Fruit fly (Drosophila melanogaster) whole organism, embryonic: ENCODE results near the gene CG13898.

Source experiments
- Asciz ChIP-seq: fragments of 200-800 bp; sonication (Bioruptor generic); optimal IDR thresholded peaks from 2 replicates; lab custom pipeline; 2017; ENCODE audit warnings: missing biosample characterization, mild to moderate bottlenecking, missing genetic modification characterization, missing genetic modification reagents
- CG10267 ChIP-seq: fragments of 200-800 bp; sonication (Bioruptor generic); optimal IDR thresholded peaks from 2 replicates; lab custom pipeline; 2018; ENCODE audit warnings: missing biosample characterization, mild to moderate bottlenecking, missing genetic modification characterization, moderate library complexity
- CG10431 ChIP-seq: fragments of 200-800 bp; sonication (Bioruptor generic); optimal IDR thresholded peaks from 3 replicates; lab custom pipeline; 2018; ENCODE audit warnings: missing biosample characterization, mild to moderate bottlenecking, missing genetic modification characterization
- CG10654 ChIP-seq: fragments of 200-800 bp; sonication (Bioruptor generic); optimal IDR thresholded peaks from 2 replicates; lab custom pipeline; 2016; ENCODE audit warnings: missing biosample characterization, missing genetic modification characterization
- CG12236 ChIP-seq: fragments of 200-800 bp; sonication (Bioruptor generic); optimal IDR thresholded peaks from 2 replicates; lab custom pipeline; 2016; ENCODE audit warnings: missing biosample characterization, missing genetic modification characterization
- CG1602 ChIP-seq: fragments of 200-800 bp; sonication (Bioruptor generic); optimal IDR thresholded peaks from 3 replicates; lab custom pipeline; 2016; ENCODE audit warnings: missing biosample characterization, missing genetic modification characterization
- CG1647 ChIP-seq: fragments of 200-800 bp; sonication (Bioruptor generic); optimal IDR thresholded peaks from 3 replicates; lab custom pipeline; 2016; ENCODE audit warnings: missing biosample characterization, missing genetic modification characterization
- CG1832 ChIP-seq: fragments of 200-800 bp; sonication (Bioruptor generic); optimal IDR thresholded peaks from 2 replicates; lab custom pipeline; 2017; ENCODE audit warnings: missing biosample characterization, mild to moderate bottlenecking, missing genetic modification characterization, inconsistent platforms
- CG18599 ChIP-seq: fragments of 200-800 bp; sonication (Bioruptor generic); optimal IDR thresholded peaks from 3 replicates; lab custom pipeline; 2017; ENCODE audit warnings: missing biosample characterization, missing genetic modification characterization, mild to moderate bottlenecking, moderate library complexity, missing genetic modification reagents
- CG2678 ChIP-seq: fragments of 200-800 bp; sonication (Bioruptor generic); optimal IDR thresholded peaks from 3 replicates; lab custom pipeline; 2019; ENCODE audit warnings: missing biosample characterization, mild to moderate bottlenecking, missing genetic modification characterization, moderate library complexity
- CG30431 ChIP-seq: fragments of 200-800 bp; sonication (Bioruptor generic); optimal IDR thresholded peaks from 2 replicates; lab custom pipeline; 2017; ENCODE audit warnings: missing biosample characterization, missing genetic modification characterization
- CG31224 ChIP-seq: fragments of 200-800 bp; sonication (Bioruptor generic); IDR thresholded peaks from 2 replicates; pipeline ENCODE4 v1.3.6; 2022; ENCODE audit warnings: missing biosample characterization, missing genetic modification characterization
- CG31441 ChIP-seq: fragments of 200-800 bp; sonication (Bioruptor generic); IDR thresholded peaks from 2 replicates; pipeline ENCODE4 v1.3.6; 2022; ENCODE audit warnings: missing biosample characterization, missing genetic modification characterization
- CG5245 ChIP-seq: fragments of 200-800 bp; sonication (Bioruptor generic); optimal IDR thresholded peaks from 3 replicates; lab custom pipeline; 2016; ENCODE audit warnings: missing biosample characterization, missing genetic modification characterization
- CG6175 ChIP-seq: fragments of 200-800 bp; sonication (Bioruptor generic); IDR thresholded peaks from 3 replicates; pipeline ENCODE4 v1.3.6; 2022; ENCODE audit warnings: missing biosample characterization, missing genetic modification characterization
- CG7271 ChIP-seq: fragments of 200-800 bp; sonication (Bioruptor generic); optimal IDR thresholded peaks from 2 replicates; lab custom pipeline; 2018; ENCODE audit warnings: missing biosample characterization, mild to moderate bottlenecking, missing genetic modification characterization, moderate library complexity
- CG7928 ChIP-seq: fragments of 200-800 bp; sonication (Bioruptor generic); optimal IDR thresholded peaks from 2 replicates; lab custom pipeline; 2017; ENCODE audit warnings: missing biosample characterization, mild to moderate bottlenecking, missing genetic modification characterization
- CG7963 ChIP-seq: fragments of 200-800 bp; sonication (Bioruptor generic); IDR thresholded peaks from 3 replicates; pipeline ENCODE4 v1.3.6; 2022; ENCODE audit warnings: missing biosample characterization, missing genetic modification characterization; ENCODE audit not compliant: partially characterized antibody
- CG8089 ChIP-seq: fragments of 200-800 bp; sonication (Bioruptor generic); optimal IDR thresholded peaks from 3 replicates; lab custom pipeline; 2016; ENCODE audit warnings: missing biosample characterization, missing genetic modification characterization
- CG8478 ChIP-seq: fragments of >200 bp; optimal IDR thresholded peaks from 2 replicates; lab custom pipeline; 2018
- CG9437 ChIP-seq: fragments of 200-800 bp; sonication (Bioruptor generic); optimal IDR thresholded peaks from 2 replicates; lab custom pipeline; 2018; ENCODE audit warnings: missing biosample characterization, mild to moderate bottlenecking, missing genetic modification characterization
- Elba2 ChIP-seq: fragments of 200-800 bp; sonication (Bioruptor generic); optimal IDR thresholded peaks from 3 replicates; lab custom pipeline; 2016; ENCODE audit warnings: missing biosample characterization, missing genetic modification characterization
- Hand ChIP-seq: fragments of 200-800 bp; sonication (Bioruptor generic); optimal IDR thresholded peaks from 2 replicates; lab custom pipeline; 2017; ENCODE audit warnings: mild to moderate bottlenecking, missing biosample characterization, missing genetic modification reagents, missing genetic modification characterization
- Hey ChIP-seq: fragments of 200-800 bp; sonication (Bioruptor generic); optimal IDR thresholded peaks from 3 replicates; lab custom pipeline; 2018; ENCODE audit warnings: missing biosample characterization, mild to moderate bottlenecking, missing genetic modification characterization
- HmgZ ChIP-seq: fragments of 200-800 bp; sonication (Bioruptor generic); optimal IDR thresholded peaks from 2 replicates; lab custom pipeline; 2018; ENCODE audit warnings: missing biosample characterization, mild to moderate bottlenecking, missing genetic modification characterization
- Kr ChIP-seq: fragments of 200-800 bp; sonication (Bioruptor generic); optimal IDR thresholded peaks from 2 replicates; lab custom pipeline; 2017; ENCODE audit warnings: missing biosample characterization, mild to moderate bottlenecking, missing genetic modification characterization
- Max ChIP-seq: fragments of 200-800 bp; sonication (Bioruptor generic); optimal IDR thresholded peaks from 2 replicates; lab custom pipeline; 2016; ENCODE audit warnings: missing biosample characterization, mild to moderate bottlenecking, missing genetic modification characterization
- Mes4 ChIP-seq: fragments of 200-800 bp; sonication (Bioruptor generic); optimal IDR thresholded peaks from 2 replicates; lab custom pipeline; 2016; ENCODE audit warnings: missing biosample characterization, missing genetic modification characterization
- Pdp1 ChIP-seq, 2 experiments: fragments of 200-800 bp; sonication (Bioruptor generic); optimal IDR thresholded peaks; 3 replicates each; lab custom pipeline; 2016; ENCODE audit warnings: missing biosample characterization in 2 of 2, missing genetic modification characterization in 2 of 2, mild to moderate bottlenecking in 1 of 2, moderate library complexity in 1 of 2
- Poxn ChIP-seq: fragments of 200-800 bp; sonication (Bioruptor generic); IDR thresholded peaks from 2 replicates; pipeline ENCODE4 v1.3.6; 2022; ENCODE audit warnings: missing biosample characterization, missing genetic modification characterization
- Sry-δ ChIP-seq: fragments of 200-800 bp; sonication (Bioruptor generic); optimal IDR thresholded peaks from 2 replicates; lab custom pipeline; 2016; ENCODE audit warnings: missing biosample characterization, missing genetic modification characterization
- Ssrp ChIP-seq: fragments of 200-800 bp; sonication (Bioruptor generic); optimal IDR thresholded peaks from 2 replicates; lab custom pipeline; 2018; ENCODE audit warnings: missing biosample characterization, mild to moderate bottlenecking, missing genetic modification characterization, moderate library complexity
- aop ChIP-seq: fragments of 200-800 bp; sonication (Bioruptor generic); IDR thresholded peaks from 2 replicates; pipeline ENCODE4 v1.3.6; 2022; ENCODE audit warnings: missing biosample characterization, missing genetic modification characterization
- ase ChIP-seq: fragments of 200-800 bp; sonication (Bioruptor generic); IDR thresholded peaks from 3 replicates; pipeline ENCODE4 v1.3.6; 2022; ENCODE audit warnings: missing biosample characterization, missing genetic modification characterization
- cato ChIP-seq: fragments of 200-800 bp; sonication (Bioruptor generic); optimal IDR thresholded peaks from 2 replicates; lab custom pipeline; 2016; ENCODE audit warnings: missing biosample characterization, missing genetic modification characterization, borderline replicate concordance
- dan ChIP-seq: fragments of 200-800 bp; sonication (Bioruptor generic); IDR thresholded peaks from 2 replicates; pipeline ENCODE4 v1.3.6; 2022; ENCODE audit warnings: missing biosample characterization, missing genetic modification characterization
- ems ChIP-seq: fragments of 200-800 bp; sonication (Bioruptor generic); optimal IDR thresholded peaks from 3 replicates; lab custom pipeline; 2016; ENCODE audit warnings: missing biosample characterization, missing genetic modification characterization
- fru ChIP-seq: fragments of >200 bp; optimal IDR thresholded peaks from 2 replicates; lab custom pipeline; 2017
- gcm ChIP-seq: fragments of 200-800 bp; sonication (Bioruptor generic); optimal IDR thresholded peaks from 2 replicates; lab custom pipeline; 2019; ENCODE audit warnings: missing biosample characterization, mild to moderate bottlenecking, missing genetic modification characterization, moderate library complexity
- gfzf ChIP-seq: fragments of 200-800 bp; sonication (Bioruptor generic); optimal IDR thresholded peaks from 2 replicates; lab custom pipeline; 2016; ENCODE audit warnings: missing biosample characterization, mild to moderate bottlenecking, missing genetic modification characterization, moderate library complexity
- her ChIP-seq: fragments of 200-800 bp; sonication (Bioruptor generic); optimal IDR thresholded peaks from 2 replicates; lab custom pipeline; 2016; ENCODE audit warnings: missing biosample characterization, missing genetic modification characterization
- lov ChIP-seq, 2 experiments: fragments of 200-800 bp in 1 of 2; fragments of >200 bp in 1 of 2; sonication (Bioruptor generic) in 1 of 2; IDR thresholded peaks in 1 of 2; optimal IDR thresholded peaks in 1 of 2; 2 replicates in 1 of 2; 3 replicates in 1 of 2; pipeline versions ENCODE4 v1.3.6 to Lab custom; 2017 to 2022; ENCODE audit warnings: missing biosample characterization in 1 of 2, missing genetic modification characterization in 1 of 2
- odd ChIP-seq: fragments of 200-800 bp; sonication (Bioruptor generic); optimal IDR thresholded peaks from 2 replicates; lab custom pipeline; 2017; ENCODE audit warnings: missing biosample characterization, mild to moderate bottlenecking, missing genetic modification characterization
- pfk ChIP-seq: fragments of 200-800 bp; sonication (Bioruptor generic); optimal IDR thresholded peaks from 2 replicates; lab custom pipeline; 2018; ENCODE audit warnings: missing biosample characterization, mild to moderate bottlenecking, missing genetic modification characterization, moderate library complexity
- pros ChIP-seq: fragments of 200-800 bp; sonication (Bioruptor generic); optimal IDR thresholded peaks from 3 replicates; lab custom pipeline; 2019; ENCODE audit warnings: missing biosample characterization, mild to moderate bottlenecking, missing genetic modification characterization, moderate library complexity
- repo ChIP-seq: fragments of 200-800 bp; sonication (Bioruptor generic); optimal IDR thresholded peaks from 2 replicates; lab custom pipeline; 2016; ENCODE audit warnings: missing biosample characterization, missing genetic modification characterization
- rib ChIP-seq: fragments of 200-800 bp; sonication (Bioruptor generic); IDR thresholded peaks from 2 replicates; pipeline ENCODE4 v1.3.6; 2022; ENCODE audit warnings: missing biosample characterization, missing genetic modification characterization
- scrt ChIP-seq: fragments of 200-800 bp; sonication (Bioruptor generic); optimal IDR thresholded peaks from 2 replicates; lab custom pipeline; 2018; ENCODE audit warnings: missing biosample characterization, mild to moderate bottlenecking, missing genetic modification characterization, moderate library complexity
- sob ChIP-seq: fragments of 200-800 bp; sonication (Bioruptor generic); IDR thresholded peaks from 2 replicates; pipeline ENCODE4 v1.3.6; 2022; ENCODE audit warnings: missing biosample characterization, missing genetic modification characterization
- stwl ChIP-seq: fragments of 200-800 bp; sonication (Bioruptor generic); optimal IDR thresholded peaks from 3 replicates; lab custom pipeline; 2018; ENCODE audit warnings: missing biosample characterization, mild to moderate bottlenecking, missing genetic modification characterization, moderate library complexity
- yki ChIP-seq: fragments of >200 bp; optimal IDR thresholded peaks from 3 replicates; lab custom pipeline; 2018

Gene CG13898

DNA sequence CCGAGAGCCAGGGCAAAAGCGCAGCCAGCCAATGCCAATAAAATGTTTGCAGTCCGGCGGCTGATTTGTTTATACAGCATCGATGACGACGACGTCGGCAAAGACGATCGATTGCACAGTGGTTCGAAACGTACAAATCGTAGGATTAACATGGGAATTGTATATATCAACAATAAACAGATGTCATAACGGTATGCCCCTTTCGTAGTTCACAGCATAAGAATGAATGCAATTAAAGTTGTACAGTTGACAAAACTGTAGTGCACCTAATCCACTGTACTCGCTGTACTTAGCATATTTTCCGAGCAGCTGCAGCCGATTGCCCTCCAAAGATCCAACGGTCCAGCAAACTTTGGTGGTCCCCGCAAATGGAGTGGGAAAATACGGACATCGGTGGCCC, 32.5 kb downstream of the CG13898 start (continued):
- TF ChIP-seq rib (GFP tag; lab: Robert Waterston, UW) (no peak), stwl (tag; lab: Kevin White, UChicago) (no peak), her (no peak), fru (no peak), CG6175 (GFP tag; lab: Robert Waterston, UW) (no peak), cato (GFP tag; lab: Kevin White, UChicago) (peak; percentile 35), CG31441 (GFP tag; lab: Robert Waterston, UW) (peak; percentile 70), CG10654 (GFP tag; lab: Kevin White, UChicago) (peak; percentile 47), Hey (tag; lab: Kevin White, UChicago) (no peak), Hand (no peak), sob (GFP tag; lab: Robert Waterston, UW) (peak; percentile 53; the same call in 1 of the 2 replicates), HmgZ (tag; lab: Kevin White, UChicago) (no peak), aop (GFP tag; lab: Robert Waterston, UW) (no peak), Ssrp (peak; percentile 64), Asciz (GFP tag; lab: Kevin White, UChicago) (peak; percentile 60), Mes4 (GFP tag; lab: Kevin White, UChicago) (peak; percentile 59), CG7271 (tag; lab: Kevin White, UChicago) (no peak), Sry-δ (GFP tag; lab: Kevin White, UChicago) (peak; percentile 19), lov (optimal IDR thresholded peaks at IDR 0.05; lab: Kevin White, UChicago) (no peak), lov (GFP tag; IDR thresholded peaks at IDR 0.05; lab: Robert Waterston, UW) (peak; percentile 40; the same call in 1 of the 3 replicates), CG12236 (GFP tag; lab: Kevin White, UChicago) (peak; percentile 4), Kr (GFP tag; lab: Kevin White, UChicago) (no peak), pros (no peak), repo (GFP tag; lab: Kevin White, UChicago) (no peak), odd (GFP tag; lab: Kevin White, UChicago) (peak; percentile 43), CG1832 (no peak), CG9437 (GFP tag; lab: Kevin White, UChicago) (peak; percentile 49), gfzf (GFP tag; lab: Kevin White, UChicago) (no peak), CG7963 (no peak), scrt (GFP tag; lab: Kevin White, UChicago) (peak; percentile 27), CG1602 (GFP tag; lab: Kevin White, UChicago) (peak; percentile 31), yki (lab: Kevin White, UChicago) (no peak), gcm (peak; percentile 37), Elba2 (no peak), CG18599 (GFP tag; lab: Kevin White, UChicago) (peak; percentile 55), ase (GFP tag; lab: Robert Waterston, UW) (peak; percentile 77), CG8089 (GFP tag; lab: Kevin White, UChicago) (peak; percentile 48), CG10431 (GFP tag; lab: Kevin White, UChicago) (peak; percentile 22), CG8478 (lab: Kevin White, UChicago) (no peak), CG7928 (no peak), CG10267 (tag; lab: Kevin White, UChicago) (peak; percentile 34), Poxn (GFP tag; lab: Robert Waterston, UW) (no peak), CG31224 (GFP tag; lab: Robert Waterston, UW) (peak; percentile 39; the same call in 1 of the 2 replicates), pfk (GFP tag; lab: Kevin White, UChicago) (no peak), CG1647 (GFP tag; lab: Kevin White, UChicago) (peak; percentile 15), CG5245 (GFP tag; lab: Kevin White, UChicago) (peak; percentile 56), dan (GFP tag; lab: Robert Waterston, UW) (no peak), CG2678 (tag; lab: Kevin White, UChicago) (peak; percentile 72), Pdp1 (GFP tag; optimal IDR thresholded peaks at IDR 0.05; lab: Kevin White, UChicago) (peak; percentile 45 to 47), CG30431 (GFP tag; lab: Kevin White, UChicago) (peak; percentile 42), ems (GFP tag; lab: Kevin White, UChicago) (peak; percentile 55), Max (no peak)
